Worm (Caenorhabditis elegans) whole organism, late embryonic: Measurements from ENCODE around the gene clec-208.
A peak's percentile ranks its signal among the peaks of the same experiment; 100 is the strongest.

Experiments
- K09A11.1 ChIP-seq: sonication (generic microtip); optimal IDR thresholded peaks from 2 replicates; lab custom pipeline; 2017; ENCODE audit warnings: antibody characterized with exemption, mild to moderate bottlenecking, missing genetic modification characterization, missing compliant biosample characterization; ENCODE audit not compliant: insufficient read depth
- Y22D7AL.16 ChIP-seq: sonication (generic microtip); optimal IDR thresholded peaks from 2 replicates; lab custom pipeline; 2016; ENCODE audit warnings: missing genetic modification characterization, missing compliant biosample characterization
- ceh-14 ChIP-seq: sonication (generic microtip); optimal IDR thresholded peaks from 2 replicates; lab custom pipeline; 2016; ENCODE audit warnings: missing genotype, missing genetic modification characterization, missing compliant biosample characterization
- ceh-18 ChIP-seq: sonication (generic microtip); optimal IDR thresholded peaks from 2 replicates; lab custom pipeline; 2016; ENCODE audit warnings: missing genetic modification characterization, missing compliant biosample characterization
- ceh-22 ChIP-seq: sonication (generic microtip); optimal IDR thresholded peaks from 2 replicates; lab custom pipeline; 2017; ENCODE audit warnings: missing biosample characterization, missing genetic modification characterization
- ceh-34 ChIP-seq: sonication (generic microtip); optimal IDR thresholded peaks from 2 replicates; lab custom pipeline; 2016; ENCODE audit warnings: mild to moderate bottlenecking, missing genetic modification characterization, missing compliant biosample characterization
- ceh-45 ChIP-seq: fragments of 200-800 bp; sonication (Bioruptor generic); IDR thresholded peaks from 2 replicates; pipeline ENCODE4 v1.3.6; 2022; ENCODE audit warnings: missing genetic modification reagents, missing genetic modification characterization, missing compliant biosample characterization
- ceh-6 ChIP-seq: fragments of 200-800 bp; sonication (Bioruptor generic); optimal IDR thresholded peaks from 2 replicates; lab custom pipeline; 2018; ENCODE audit warnings: mild to moderate bottlenecking, missing genetic modification characterization, missing compliant biosample characterization
- dmd-4 ChIP-seq: sonication (generic microtip); optimal IDR thresholded peaks from 2 replicates; lab custom pipeline; 2016; ENCODE audit warnings: borderline replicate concordance, missing genetic modification characterization, missing compliant biosample characterization
- elt-2 ChIP-seq: sonication (generic microtip); optimal IDR thresholded peaks from 2 replicates; lab custom pipeline; 2016; ENCODE audit warnings: missing genetic modification reagents, missing genetic modification characterization, missing compliant biosample characterization
- elt-4 ChIP-seq: sonication (generic microtip); optimal IDR thresholded peaks from 2 replicates; lab custom pipeline; 2016; ENCODE audit warnings: missing genetic modification characterization, missing compliant biosample characterization
- ets-4 ChIP-seq: sonication (generic microtip); optimal IDR thresholded peaks from 2 replicates; lab custom pipeline; 2016; ENCODE audit warnings: missing genetic modification characterization, missing compliant biosample characterization
- eyg-1 ChIP-seq: sonication (generic microtip); optimal IDR thresholded peaks from 2 replicates; lab custom pipeline; 2016; ENCODE audit warnings: missing genotype, missing genetic modification characterization, missing compliant biosample characterization
- fkh-10 ChIP-seq: fragments of 150-350 bp; optimal IDR thresholded peaks from 2 replicates; lab custom pipeline; 2014; ENCODE audit warnings: missing biosample characterization, missing genetic modification reagents, missing genetic modification characterization
- hlh-13 ChIP-seq: fragments of 200-800 bp; sonication (Bioruptor generic); optimal IDR thresholded peaks from 2 replicates; lab custom pipeline; 2018; ENCODE audit warnings: mild to moderate bottlenecking, missing genetic modification characterization, missing compliant biosample characterization
- hlh-30 ChIP-seq: sonication (generic microtip); optimal IDR thresholded peaks from 2 replicates; lab custom pipeline; 2017; ENCODE audit warnings: antibody characterized with exemption, missing genetic modification characterization, missing compliant biosample characterization; ENCODE audit not compliant: insufficient read depth
- hlh-6 ChIP-seq: sonication (generic microtip); optimal IDR thresholded peaks from 2 replicates; lab custom pipeline; 2016; ENCODE audit warnings: missing genotype, missing genetic modification characterization, missing compliant biosample characterization
- lim-6 ChIP-seq: sonication (generic microtip); optimal IDR thresholded peaks from 2 replicates; lab custom pipeline; 2016; ENCODE audit warnings: missing genetic modification characterization, missing compliant biosample characterization
- madf-2 ChIP-seq: sonication (generic microtip); optimal IDR thresholded peaks from 2 replicates; lab custom pipeline; 2017; ENCODE audit warnings: missing genetic modification characterization, missing compliant biosample characterization
- nfya-1 ChIP-seq: sonication (generic microtip); optimal IDR thresholded peaks from 2 replicates; lab custom pipeline; 2017; ENCODE audit warnings: missing genetic modification characterization, mild to moderate bottlenecking, missing compliant biosample characterization, antibody characterized with exemption, moderate library complexity
- nhr-232 ChIP-seq: sonication (generic microtip); optimal IDR thresholded peaks from 2 replicates; lab custom pipeline; 2016; ENCODE audit warnings: missing genetic modification characterization, missing compliant biosample characterization
- odd-2 ChIP-seq: sonication (generic microtip); optimal IDR thresholded peaks from 2 replicates; lab custom pipeline; 2017; ENCODE audit warnings: antibody characterized with exemption, mild to moderate bottlenecking, missing genetic modification characterization, missing compliant biosample characterization
- pag-3 ChIP-seq: sonication (generic microtip); optimal IDR thresholded peaks from 2 replicates; lab custom pipeline; 2016; ENCODE audit warnings: missing compliant biosample characterization, missing genetic modification characterization, borderline replicate concordance
- pat-9 ChIP-seq: fragments of 200-800 bp; sonication (Bioruptor generic); optimal IDR thresholded peaks from 2 replicates; lab custom pipeline; 2018; ENCODE audit warnings: mild to moderate bottlenecking, missing genetic modification characterization, moderate library complexity, missing compliant biosample characterization
- pax-1 ChIP-seq: fragments of 150-350 bp; optimal IDR thresholded peaks from 2 replicates; lab custom pipeline; 2014; ENCODE audit warnings: missing biosample characterization, missing genetic modification characterization
- pha-2 ChIP-seq: sonication (generic microtip); optimal IDR thresholded peaks from 2 replicates; lab custom pipeline; 2017; ENCODE audit warnings: mild to moderate bottlenecking, missing genetic modification characterization, missing compliant biosample characterization
- pha-4 ChIP-seq: fragments of 150-350 bp; optimal IDR thresholded peaks from 2 replicates; lab custom pipeline; 2018; ENCODE audit warnings: missing biosample characterization, missing genetic modification reagents, missing genetic modification characterization
- pqm-1 ChIP-seq: sonication (generic microtip); optimal IDR thresholded peaks from 2 replicates; lab custom pipeline; 2016; ENCODE audit warnings: missing genetic modification characterization, missing compliant biosample characterization
- ref-2 ChIP-seq: sonication (generic microtip); optimal IDR thresholded peaks from 2 replicates; lab custom pipeline; 2016; ENCODE audit warnings: missing genetic modification characterization, missing compliant biosample characterization
- sdc-2 ChIP-seq: sonication (generic microtip); optimal IDR thresholded peaks from 2 replicates; lab custom pipeline; 2016; ENCODE audit warnings: missing genotype, missing genetic modification characterization, missing compliant biosample characterization
- sox-4 ChIP-seq: sonication (generic microtip); optimal IDR thresholded peaks from 2 replicates; lab custom pipeline; 2017; ENCODE audit warnings: mild to moderate bottlenecking, missing genetic modification characterization, inconsistent platforms, missing compliant biosample characterization
- syd-9 ChIP-seq: sonication (generic microtip); optimal IDR thresholded peaks from 2 replicates; lab custom pipeline; 2016; ENCODE audit warnings: mild to moderate bottlenecking, missing genetic modification characterization, moderate library complexity, missing compliant biosample characterization
- tbx-2 ChIP-seq: sonication (generic microtip); optimal IDR thresholded peaks from 2 replicates; lab custom pipeline; 2016; ENCODE audit warnings: missing genetic modification characterization, missing compliant biosample characterization
- unc-3 ChIP-seq, 2 experiments: fragments of 200-800 bp in 1 of 2; sonication (Bioruptor generic) in 1 of 2; sonication (generic microtip) in 1 of 2; conservative IDR thresholded peaks in 1 of 2; optimal IDR thresholded peaks in 1 of 2; 2 replicates each; pipeline versions ENCODE4 v1.3.6 to Lab custom; 2016 to 2022; ENCODE audit warnings: missing compliant biosample characterization in 2 of 2, missing genetic modification characterization in 2 of 2, missing genetic modification reagents in 1 of 2
- unc-42 ChIP-seq: sonication (generic microtip); optimal IDR thresholded peaks from 2 replicates; lab custom pipeline; 2016; ENCODE audit warnings: missing genotype, missing genetic modification characterization, missing compliant biosample characterization
- ztf-16 ChIP-seq: sonication (generic microtip); optimal IDR thresholded peaks from 2 replicates; lab custom pipeline; 2017; ENCODE audit warnings: missing genetic modification characterization, missing compliant biosample characterization

Gene clec-208

ce11 chrV:2066780-2067179 is 31.0 kb upstream of the clec-208 start, which contains the start of gene nhr-86:
Gene nhr-86 (minus strand): TSS chrV:2066850.
- TF ChIP-seq elt-4 (tag; lab: Kevin White, UChicago) = no peak
- peak; percentile 2 for TF ChIP-seq elt-2

- TF ChIP-seq eyg-1 (tag; lab: Kevin White, UChicago) = no peak
- no peak for TF ChIP-seq madf-2
- no peak for TF ChIP-seq tbx-2 (tag; lab: Kevin White, UChicago)
- no peak for TF ChIP-seq hlh-30 (tag; lab: Kevin White, UChicago)
- no peak for TF ChIP-seq ceh-22
- no peak for TF ChIP-seq unc-3 (GFP tag; conservative IDR thresholded peaks at IDR 0.05; lab: Robert Waterston, UW)
- TF ChIP-seq unc-3 (tag; optimal IDR thresholded peaks at IDR 0.05; lab: Kevin White, UChicago) = no peak
- no peak for TF ChIP-seq odd-2
- no peak for TF ChIP-seq dmd-4 (tag; lab: Kevin White, UChicago)
- no peak for TF ChIP-seq pag-3
- TF ChIP-seq ceh-14 (tag; lab: Kevin White, UChicago) = no peak
- TF ChIP-seq pax-1 (tag; lab: Kevin White, UChicago) = no peak
- TF ChIP-seq ref-2 (tag; lab: Kevin White, UChicago) = no peak
- TF ChIP-seq syd-9 (tag; lab: Kevin White, UChicago) = no peak
- no peak for TF ChIP-seq pat-9 (tag; lab: Kevin White, UChicago)
- TF ChIP-seq pha-2 (tag; lab: Kevin White, UChicago) = no peak
- TF ChIP-seq hlh-13 (GFP tag; lab: Kevin White, UChicago) = no peak
- TF ChIP-seq Y22D7AL.16 (tag; lab: Kevin White, UChicago) = no peak
- no peak for TF ChIP-seq K09A11.1 (tag; lab: Kevin White, UChicago)
These were observed 30.3 kb upstream of the clec-208 start for ce11 chrV:2067419-2067818.

- no peak for TF ChIP-seq sdc-2 (tag; lab: Kevin White, UChicago)
- TF ChIP-seq dmd-4 (tag; lab: Kevin White, UChicago) = no peak
- no peak for TF ChIP-seq nfya-1 (tag; lab: Kevin White, UChicago)
These were observed 29.7 kb upstream of the clec-208 start, which contains the start of gene lbp-9 for ce11 chrV:2067985-2068499. Gene lbp-9 (plus strand): TSS chrV:2068449.

- no peak for TF ChIP-seq unc-42
- no peak for TF ChIP-seq unc-3 (GFP tag; conservative IDR thresholded peaks at IDR 0.05; lab: Robert Waterston, UW)
- TF ChIP-seq unc-3 (tag; optimal IDR thresholded peaks at IDR 0.05; lab: Kevin White, UChicago) = no peak
- no peak for TF ChIP-seq ceh-45 (GFP tag; lab: Robert Waterston, UW)
- no peak for TF ChIP-seq ceh-6 (GFP tag; lab: Kevin White, UChicago)
- no peak for TF ChIP-seq ztf-16 (tag; lab: Kevin White, UChicago)
- no peak for TF ChIP-seq fkh-10
- no peak for TF ChIP-seq sox-4 (tag; lab: Kevin White, UChicago)
- no peak for TF ChIP-seq pax-1 (tag; lab: Kevin White, UChicago)
- no peak for TF ChIP-seq lim-6 (tag; lab: Kevin White, UChicago)
- TF ChIP-seq K09A11.1 (tag; lab: Kevin White, UChicago) = no peak
- no peak for TF ChIP-seq ceh-34 (tag; lab: Kevin White, UChicago)
- TF ChIP-seq pqm-1 (tag; lab: Kevin White, UChicago) = no peak
- no peak for TF ChIP-seq hlh-6 (tag; lab: Kevin White, UChicago)
- TF ChIP-seq pha-4 = no peak
- TF ChIP-seq Y22D7AL.16 (tag; lab: Kevin White, UChicago) = no peak
- no peak for TF ChIP-seq nhr-232 (tag; lab: Kevin White, UChicago)
- no peak for TF ChIP-seq ets-4 (tag; lab: Kevin White, UChicago)
- TF ChIP-seq elt-4 (tag; lab: Kevin White, UChicago) = no peak
- no peak for TF ChIP-seq ceh-18 (tag; lab: Kevin White, UChicago)
These were observed 28.9 kb upstream of the clec-208 start for ce11 chrV:2068728-2069443.
